Worm (Caenorhabditis elegans): ENCODE data around the gene gop-3.

The gop-3 gene

ce11 chrIII:5214162-5214561, 46.3 kb upstream of the gop-3 start:
- TF ChIP-seq F57A8.1 (GFP tag; optimal IDR thresholded peaks at IDR 0.05) (no peak), die-1 (tag; optimal IDR thresholded peaks at IDR 0.05) (no peak)

DNA sequence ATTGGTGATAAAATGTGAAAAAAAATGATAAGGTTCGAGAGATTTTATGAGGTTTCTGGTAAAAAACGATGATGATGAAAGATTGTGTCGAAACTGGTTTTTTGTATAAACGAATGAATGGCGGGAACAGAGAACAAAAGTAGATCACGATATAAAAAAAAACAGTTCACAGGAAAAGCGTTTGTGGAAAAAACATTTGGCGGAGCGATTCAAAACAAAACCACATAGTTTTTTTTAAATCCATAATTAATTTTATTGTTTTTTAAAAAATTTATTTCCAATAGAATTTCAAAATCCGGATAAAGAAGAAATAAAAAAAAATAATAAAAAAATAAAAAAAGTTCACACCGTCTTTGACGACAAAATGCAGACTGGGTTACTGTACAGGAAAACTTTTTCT, 45.1 kb upstream of the gop-3 start, which contains the start of gene ZC155.4:
TSS of gene ZC155.4 (minus strand) at position 101 of the 400 bp plus-strand sequence.
- peak; percentile 42 for TF ChIP-seq efl-1 (GFP tag; optimal IDR thresholded peaks at IDR 0.05)
- no peak for TF ChIP-seq lin-54 (GFP tag; optimal IDR thresholded peaks at IDR 0.05)
- peak; percentile 67 for TF ChIP-seq lsl-1 (GFP tag; optimal IDR thresholded peaks at IDR 0.05)

- TF ChIP-seq F55B11.4 (tag; optimal IDR thresholded peaks at IDR 0.05; ENCODE audit: borderline replicate concordance, insufficient read depth) (no peak), egrh-3 (GFP tag; IDR thresholded peaks at IDR 0.05) (no peak), ZK185.1 (tag; optimal IDR thresholded peaks at IDR 0.05; ENCODE audit: poor library complexity, severe bottlenecking) (no peak), tbp1 (GFP tag; optimal IDR thresholded peaks at IDR 0.05) (no peak), attf-3 (GFP tag; conservative IDR thresholded peaks at IDR 0.05) (no peak), mes-4 (tag; optimal IDR thresholded peaks at IDR 0.05) (no peak), nhr-179 (tag; optimal IDR thresholded peaks at IDR 0.05) (no peak), sdz-38 (tag; optimal IDR thresholded peaks at IDR 0.05) (no peak), B0035.1 (tag; optimal IDR thresholded peaks at IDR 0.05) (no peak), aptf-3 (GFP tag; IDR thresholded peaks at IDR 0.05) (no peak)
Observed at ce11 chrIII:5217511-5217910, 43.0 kb upstream of the gop-3 start, which contains the start of gene cutl-19. Gene cutl-19, minus strand, starts transcription at chrIII:5217611.

DNA sequence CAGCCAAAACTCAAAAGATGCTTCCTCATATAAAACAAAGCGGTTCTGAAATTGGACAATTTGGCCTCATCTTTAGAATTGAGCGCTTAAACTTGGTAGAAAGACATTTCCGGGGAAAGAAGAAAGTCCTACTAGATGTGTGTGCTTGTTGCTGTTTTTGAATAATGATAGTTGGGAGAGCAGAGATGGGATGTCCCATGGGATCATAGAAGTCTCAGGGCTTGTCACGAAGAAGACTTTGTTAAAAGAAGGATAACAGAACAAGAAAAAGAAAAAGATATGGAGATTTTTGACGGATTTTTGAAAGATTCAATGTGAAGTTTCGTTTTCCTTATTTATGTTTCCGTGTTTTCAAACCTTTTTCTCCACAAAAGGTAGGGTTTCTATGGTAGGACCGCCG, 41.8 kb upstream of the gop-3 start, which contains the start of gene ZC155.2:
TSS of gene ZC155.2 (plus strand) at position 301 of the 400 bp plus-strand sequence.
- TF ChIP-seq chd-7 (tag; optimal IDR thresholded peaks at IDR 0.05), result no peak
- TF ChIP-seq cebp-1 (GFP tag; IDR thresholded peaks at IDR 0.05), result no peak
- no peak for TF ChIP-seq cebp-1 (tag; optimal IDR thresholded peaks at IDR 0.05)
- no peak for TF ChIP-seq ama-1 (optimal IDR thresholded peaks at IDR 0.05)
- no peak for TF ChIP-seq ama-1 (GFP tag; optimal IDR thresholded peaks at IDR 0.05)
- TF ChIP-seq ztf-22 (GFP tag; optimal IDR thresholded peaks at IDR 0.05), result no peak
- no peak for TF ChIP-seq hsf-1 (GFP tag; IDR thresholded peaks at IDR 0.05)
- TF ChIP-seq rcor-1 (GFP tag; IDR thresholded peaks at IDR 0.05), result no peak
- no peak for TF ChIP-seq somi-1 (GFP tag; optimal IDR thresholded peaks at IDR 0.05)

ce11 chrIII:5221820-5222219, 38.7 kb upstream of the gop-3 start:
- TF ChIP-seq die-1 (tag; optimal IDR thresholded peaks at IDR 0.05) (no peak), D2030.7 (GFP tag; IDR thresholded peaks at IDR 0.05) (no peak), mxl-1 (tag; optimal IDR thresholded peaks at IDR 0.05) (no peak), hmg-1.2 (GFP tag; IDR thresholded peaks at IDR 0.05) (no peak), F39B2.1 (GFP tag; IDR thresholded peaks at IDR 0.05) (no peak), Y53G8AR.9 (GFP tag; conservative IDR thresholded peaks at IDR 0.05) (no peak), bed-1 (GFP tag; IDR thresholded peaks at IDR 0.05) (no peak), F33H1.4 (GFP tag; IDR thresholded peaks at IDR 0.05) (no peak), lsl-1 (GFP tag; optimal IDR thresholded peaks at IDR 0.05) (no peak), nhr-120 (GFP tag; IDR thresholded peaks at IDR 0.05) (no peak), snpc-1.3 (tag; optimal IDR thresholded peaks at IDR 0.05; ENCODE audit: insufficient read depth) (no peak), Y67H2A.10 (GFP tag; conservative IDR thresholded peaks at IDR 0.05) (no peak), C17E4.6 (GFP tag; IDR thresholded peaks at IDR 0.05) (no peak), unc-62 (GFP tag; optimal IDR thresholded peaks at IDR 0.05) (no peak)

Data from whole organism, young adult.